Worm (Caenorhabditis elegans) whole organism, early embryonic: ENCODE measurements around the gene K06H6.2.

Experiments used
- B0310.2 ChIP-seq: sonication (generic microtip); optimal IDR thresholded peaks from 2 replicates; lab custom pipeline; 2016; ENCODE audit warnings: mild to moderate bottlenecking, missing genetic modification characterization, missing compliant biosample characterization
- F13C5.2 ChIP-seq: sonication (generic microtip); optimal IDR thresholded peaks from 2 replicates; lab custom pipeline; 2017; ENCODE audit warnings: mild to moderate bottlenecking, missing genetic modification characterization, inconsistent platforms, missing compliant biosample characterization
- aly-1 ChIP-seq: sonication (generic microtip); optimal IDR thresholded peaks from 2 replicates; lab custom pipeline; 2016; ENCODE audit warnings: missing genetic modification characterization, missing compliant biosample characterization
- ama-1 ChIP-seq: fragments of 150-350 bp; optimal IDR thresholded peaks from 2 replicates; lab custom pipeline; 2014
- ceh-13 ChIP-seq: fragments of 200-800 bp; sonication (Bioruptor generic); optimal IDR thresholded peaks from 2 replicates; lab custom pipeline; 2018; ENCODE audit warnings: mild to moderate bottlenecking, missing genetic modification characterization, missing compliant biosample characterization
- ceh-36 ChIP-seq: sonication (generic microtip); optimal IDR thresholded peaks from 2 replicates; lab custom pipeline; 2016; ENCODE audit warnings: missing genetic modification characterization, inconsistent platforms, missing compliant biosample characterization
- ets-7 ChIP-seq: sonication (generic microtip); optimal IDR thresholded peaks from 2 replicates; lab custom pipeline; 2016; ENCODE audit warnings: missing genotype, missing genetic modification characterization, missing compliant biosample characterization
- flt-1 ChIP-seq: fragments of 200-800 bp; sonication (Bioruptor generic); IDR thresholded peaks from 2 replicates; pipeline ENCODE4 v1.3.6; 2022; ENCODE audit warnings: missing genetic modification characterization, missing compliant biosample characterization
- hmbx-1 ChIP-seq: sonication (generic microtip); optimal IDR thresholded peaks from 2 replicates; lab custom pipeline; 2016; ENCODE audit warnings: mild to moderate bottlenecking, missing genetic modification characterization, missing compliant biosample characterization
- hmg-4 ChIP-seq: fragments of 200-800 bp; sonication (Bioruptor generic); optimal IDR thresholded peaks from 2 replicates; lab custom pipeline; 2018; ENCODE audit warnings: mild to moderate bottlenecking, missing genetic modification characterization, missing compliant biosample characterization
- hnd-1 ChIP-seq: sonication (generic microtip); optimal IDR thresholded peaks from 2 replicates; lab custom pipeline; 2016; ENCODE audit warnings: missing genetic modification characterization, missing compliant biosample characterization
- pes-1 ChIP-seq: fragments of 200-800 bp; sonication (Bioruptor generic); IDR thresholded peaks from 2 replicates; pipeline ENCODE4 v1.3.6; 2022; ENCODE audit warnings: missing genetic modification reagents, missing genetic modification characterization, missing compliant biosample characterization
- scrt-1 ChIP-seq: fragments of 200-800 bp; sonication (Bioruptor generic); IDR thresholded peaks from 2 replicates; pipeline ENCODE4 v1.3.6; 2022; ENCODE audit warnings: missing genetic modification characterization, missing compliant biosample characterization
- sea-1 ChIP-seq: fragments of 200-800 bp; sonication (Bioruptor generic); conservative IDR thresholded peaks from 2 replicates; pipeline ENCODE4 v1.3.6; 2022; ENCODE audit warnings: missing genetic modification characterization, missing compliant biosample characterization
- tbx-11 ChIP-seq: fragments of 200-800 bp; sonication (Bioruptor generic); IDR thresholded peaks from 2 replicates; pipeline ENCODE4 v1.3.6; 2022; ENCODE audit warnings: missing genetic modification characterization, missing compliant biosample characterization
- tbx-37 ChIP-seq: fragments of 200-800 bp; sonication (Bioruptor generic); conservative IDR thresholded peaks from 2 replicates; pipeline ENCODE4 v1.3.6; 2022; ENCODE audit warnings: missing genetic modification reagents, missing genetic modification characterization, missing compliant biosample characterization
- tra-4 ChIP-seq: sonication (generic microtip); optimal IDR thresholded peaks from 2 replicates; lab custom pipeline; 2017; ENCODE audit warnings: missing genetic modification characterization, missing compliant biosample characterization

Gene K06H6.2

ce11 chrV:585472-585871 lies at the start of gene K06H6.2:
Gene K06H6.2, plus strand, starts transcription at chrV:585772.
- TF ChIP-seq hnd-1: no peak
- no peak for TF ChIP-seq B0310.2 (tag; lab: Kevin White, UChicago)
- TF ChIP-seq sea-1: no peak
- no peak for TF ChIP-seq hmbx-1
- TF ChIP-seq tbx-37: no peak
- TF ChIP-seq flt-1 (GFP tag; lab: Robert Waterston, UW): no peak
- no peak for TF ChIP-seq ceh-13
- no peak for TF ChIP-seq ceh-36 (tag; lab: Kevin White, UChicago)
- no peak for TF ChIP-seq F13C5.2 (tag; lab: Kevin White, UChicago)
- no peak for TF ChIP-seq ama-1 (lab: Kevin White, UChicago)
- no peak for TF ChIP-seq pes-1 (GFP tag; lab: Robert Waterston, UW)
- TF ChIP-seq ets-7 (tag; lab: Kevin White, UChicago): no peak
- no peak for TF ChIP-seq scrt-1 (GFP tag; lab: Robert Waterston, UW)
- TF ChIP-seq tra-4 (tag; lab: Kevin White, UChicago): no peak
- no peak for TF ChIP-seq hmg-4 (GFP tag; lab: Kevin White, UChicago)
- TF ChIP-seq aly-1 (tag; lab: Kevin White, UChicago): no peak
- TF ChIP-seq tbx-11 (GFP tag; lab: Robert Waterston, UW): no peak

DNA sequence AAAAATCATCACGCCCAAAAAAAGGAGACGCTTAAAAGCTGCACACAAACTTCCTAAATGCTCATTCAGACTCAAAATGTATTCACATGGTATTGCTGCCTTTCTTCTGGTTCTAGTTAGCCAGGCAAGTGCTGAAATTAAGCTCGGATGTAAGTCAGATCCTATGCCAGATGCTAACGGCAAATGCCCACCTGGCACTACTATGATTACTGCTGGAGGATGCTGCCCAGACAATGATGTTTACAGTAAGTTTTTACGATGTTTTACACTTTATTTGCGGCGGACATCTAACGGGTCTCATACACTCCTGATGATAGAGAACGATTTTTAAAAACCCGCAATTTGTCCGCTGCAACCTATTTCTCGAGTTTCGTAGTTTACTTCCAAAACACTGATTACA lies 49.0 kb upstream of the K06H6.2 start, which contains the start of gene C14C6.5:
TSS of gene C14C6.5 (plus strand) at position 58 of the 400 bp plus-strand sequence.
- TF ChIP-seq hnd-1 (no peak), tbx-11 (GFP tag; lab: Robert Waterston, UW) (no peak), ceh-36 (tag; lab: Kevin White, UChicago) (no peak), aly-1 (tag; lab: Kevin White, UChicago) (no peak), sea-1 (no peak), B0310.2 (tag; lab: Kevin White, UChicago) (no peak), pes-1 (GFP tag; lab: Robert Waterston, UW) (no peak), ets-7 (tag; lab: Kevin White, UChicago) (no peak), scrt-1 (GFP tag; lab: Robert Waterston, UW) (no peak), flt-1 (GFP tag; lab: Robert Waterston, UW) (no peak), F13C5.2 (tag; lab: Kevin White, UChicago) (no peak), hmg-4 (GFP tag; lab: Kevin White, UChicago) (no peak), ama-1 (lab: Kevin White, UChicago) (no peak), tbx-37 (no peak), ceh-13 (no peak)

ce11 chrV:539040-539510 lies 46.5 kb upstream of the K06H6.2 start, which contains the start of gene nhr-155:
Gene nhr-155, plus strand, starts transcription at chrV:539460.
- TF ChIP-seq ceh-36 (tag; lab: Kevin White, UChicago) (no peak), scrt-1 (GFP tag; lab: Robert Waterston, UW) (no peak), aly-1 (tag; lab: Kevin White, UChicago) (no peak), tbx-37 (no peak), hmg-4 (GFP tag; lab: Kevin White, UChicago) (no peak), ceh-13 (no peak), tra-4 (tag; lab: Kevin White, UChicago) (no peak), B0310.2 (tag; lab: Kevin White, UChicago) (no peak), F13C5.2 (tag; lab: Kevin White, UChicago) (no peak), hnd-1 (no peak), sea-1 (no peak), flt-1 (GFP tag; lab: Robert Waterston, UW) (no peak), tbx-11 (GFP tag; lab: Robert Waterston, UW) (no peak), ama-1 (lab: Kevin White, UChicago) (no peak), ets-7 (tag; lab: Kevin White, UChicago) (no peak), pes-1 (GFP tag; lab: Robert Waterston, UW) (no peak), hmbx-1 (no peak)

DNA sequence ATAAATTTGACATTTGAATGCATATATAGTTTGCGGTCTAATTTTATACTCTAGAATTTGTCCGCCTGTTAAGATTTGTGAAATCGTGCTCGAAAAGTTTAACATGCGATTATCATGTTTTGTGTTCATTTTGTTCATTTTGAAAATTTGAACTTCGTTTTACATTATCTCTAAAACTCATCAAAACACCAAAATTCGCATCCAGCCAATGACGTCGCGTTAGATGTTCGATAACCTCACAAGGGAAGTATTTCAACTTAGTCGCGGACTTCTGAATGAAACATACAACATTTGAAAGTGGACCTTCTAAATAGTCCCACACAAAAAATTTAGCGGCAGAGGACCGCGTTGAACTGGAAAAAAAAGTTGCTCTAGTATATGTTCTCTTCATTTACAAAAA lies 44.1 kb upstream of the K06H6.2 start:
- TF ChIP-seq ceh-13 (no peak), aly-1 (tag; lab: Kevin White, UChicago) (no peak), B0310.2 (tag; lab: Kevin White, UChicago) (no peak), tbx-37 (no peak), hmg-4 (GFP tag; lab: Kevin White, UChicago) (no peak), hmbx-1 (no peak), tra-4 (tag; lab: Kevin White, UChicago) (no peak), F13C5.2 (tag; lab: Kevin White, UChicago) (no peak), ama-1 (lab: Kevin White, UChicago) (no peak), flt-1 (GFP tag; lab: Robert Waterston, UW) (no peak), tbx-11 (GFP tag; lab: Robert Waterston, UW) (no peak), hnd-1 (no peak), sea-1 (no peak), scrt-1 (GFP tag; lab: Robert Waterston, UW) (no peak)

- TF ChIP-seq ama-1 (lab: Kevin White, UChicago) (no peak), F13C5.2 (tag; lab: Kevin White, UChicago) (no peak), ceh-36 (tag; lab: Kevin White, UChicago) (no peak), hmbx-1 (no peak), aly-1 (tag; lab: Kevin White, UChicago) (no peak), hmg-4 (GFP tag; lab: Kevin White, UChicago) (no peak), tra-4 (tag; lab: Kevin White, UChicago) (no peak), sea-1 (no peak), B0310.2 (tag; lab: Kevin White, UChicago) (no peak), tbx-37 (no peak), flt-1 (GFP tag; lab: Robert Waterston, UW) (no peak), ets-7 (tag; lab: Kevin White, UChicago) (no peak), hnd-1 (no peak)
Observed at ce11 chrV:543169-543568, 42.4 kb upstream of the K06H6.2 start, which contains the start of gene C14C6.3. Gene C14C6.3, plus strand, starts transcription at chrV:543469.

ce11 chrV:547980-548379 lies 37.6 kb upstream of the K06H6.2 start, which contains the start of gene C14C6.6:
Gene C14C6.6, minus strand, starts transcription at chrV:548080.
- no peak for TF ChIP-seq tbx-37

DNA sequence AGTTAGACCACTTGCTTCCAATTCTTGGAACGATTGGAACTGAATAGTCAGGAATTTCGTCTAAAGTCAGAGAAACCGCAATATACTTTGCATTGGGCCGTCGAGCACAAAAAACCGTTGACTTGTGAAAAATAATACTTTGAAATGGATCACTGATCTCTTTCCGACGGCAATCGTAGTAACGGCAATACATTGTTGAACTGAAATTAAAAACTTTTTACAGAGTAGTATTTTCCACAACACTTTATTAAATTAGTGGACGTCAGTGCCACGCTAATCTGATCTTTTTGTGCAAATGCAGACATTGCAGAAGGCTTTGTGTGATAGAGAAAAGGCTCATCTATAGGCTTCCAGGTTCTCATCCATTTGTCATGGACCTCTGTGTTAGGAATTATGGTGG lies 33.2 kb upstream of the K06H6.2 start:
- TF ChIP-seq hmbx-1 (no peak), scrt-1 (GFP tag; lab: Robert Waterston, UW) (no peak), F13C5.2 (tag; lab: Kevin White, UChicago) (no peak), B0310.2 (tag; lab: Kevin White, UChicago) (no peak), sea-1 (no peak), pes-1 (GFP tag; lab: Robert Waterston, UW) (no peak), tbx-37 (no peak), ceh-13 (no peak), tbx-11 (GFP tag; lab: Robert Waterston, UW) (no peak), flt-1 (GFP tag; lab: Robert Waterston, UW) (no peak), ceh-36 (tag; lab: Kevin White, UChicago) (no peak), hmg-4 (GFP tag; lab: Kevin White, UChicago) (no peak), tra-4 (tag; lab: Kevin White, UChicago) (no peak), aly-1 (tag; lab: Kevin White, UChicago) (no peak), ets-7 (tag; lab: Kevin White, UChicago) (no peak), ama-1 (lab: Kevin White, UChicago) (no peak), hnd-1 (no peak)
